Fruit fly (Drosophila melanogaster): ENCODE data around the gene abd-A.
A peak's percentile ranks its signal among the peaks of the same experiment; 100 is the strongest.

Gene abd-A

DNA sequence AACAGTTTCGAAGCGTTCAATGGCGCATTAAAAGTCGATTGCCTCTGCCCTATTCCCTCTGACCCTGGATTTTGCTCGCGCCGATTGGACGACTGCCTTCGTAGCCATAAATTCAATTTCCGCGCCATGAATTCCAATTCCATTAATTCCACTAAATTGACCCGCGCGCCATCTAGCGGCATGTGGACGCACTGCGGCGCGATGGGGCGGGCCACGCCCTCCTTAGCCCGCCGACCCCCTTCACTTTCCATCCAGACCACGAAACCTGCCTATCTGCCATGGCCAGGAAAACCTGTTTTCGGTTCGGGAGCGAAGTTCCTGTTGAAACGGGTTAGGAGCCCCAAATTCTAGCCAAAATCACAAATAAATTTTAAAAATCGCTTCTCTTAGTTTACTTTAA is 47.4 kb downstream of the abd-A start (continued):
- TF ChIP-seq CG10267 (tag; optimal IDR thresholded peaks at IDR 0.05) = no peak
- no peak for TF ChIP-seq CG34224 (GFP tag; IDR thresholded peaks at IDR 0.05; ENCODE audit: partially characterized antibody)
- TF ChIP-seq CG12071 (GFP tag; optimal IDR thresholded peaks at IDR 0.05) = no peak
- 0 out of 2 replicates have a peak, but pooled peaks have one; percentile 6 for TF ChIP-seq sisA (GFP tag; IDR thresholded peaks at IDR 0.05)
- no peak for TF ChIP-seq mam (GFP tag; optimal IDR thresholded peaks at IDR 0.05)
- TF ChIP-seq btn (GFP tag; optimal IDR thresholded peaks at IDR 0.05) = no peak
- no peak for TF ChIP-seq Taf1 (GFP tag; IDR thresholded peaks at IDR 0.05)
- no peak for TF ChIP-seq CG12659 (GFP tag; optimal IDR thresholded peaks at IDR 0.05)
- no peak for TF ChIP-seq emc (GFP tag; optimal IDR thresholded peaks at IDR 0.05)
- no peak for TF ChIP-seq salm (tag; optimal IDR thresholded peaks at IDR 0.05)
- TF ChIP-seq pita (GFP tag; optimal IDR thresholded peaks at IDR 0.05) = no peak
- no peak for TF ChIP-seq tx (GFP tag; optimal IDR thresholded peaks at IDR 0.05)
- no peak for TF ChIP-seq NfI (GFP tag; optimal IDR thresholded peaks at IDR 0.05)
- TF ChIP-seq bcd (GFP tag; optimal IDR thresholded peaks at IDR 0.05) = no peak
- no peak for TF ChIP-seq CG4820 (GFP tag; optimal IDR thresholded peaks at IDR 0.05)
- TF ChIP-seq CG8478 (optimal IDR thresholded peaks at IDR 0.05) = no peak
- TF ChIP-seq CG8765 (GFP tag; IDR thresholded peaks at IDR 0.05) = no peak
- TF ChIP-seq Ets97D (GFP tag; optimal IDR thresholded peaks at IDR 0.05) = no peak
- peak; percentile 20; the same call in 1 of the 2 replicates for TF ChIP-seq CkIIα-i1 (GFP tag; IDR thresholded peaks at IDR 0.05)
- no peak for TF ChIP-seq CG16813 (GFP tag; IDR thresholded peaks at IDR 0.05; ENCODE audit: partially characterized antibody)
- TF ChIP-seq cad (GFP tag; optimal IDR thresholded peaks at IDR 0.05) = no peak
- TF ChIP-seq Adf1 (GFP tag; IDR thresholded peaks at IDR 0.05) = no peak
- no peak for TF ChIP-seq bigmax (GFP tag; optimal IDR thresholded peaks at IDR 0.05)
- 0 out of 2 replicates have a peak, but pooled peaks have one; percentile 5 for TF ChIP-seq CG9932 (GFP tag; IDR thresholded peaks at IDR 0.05)
- TF ChIP-seq mld (GFP tag; IDR thresholded peaks at IDR 0.05; ENCODE audit: partially characterized antibody) = no peak
- TF ChIP-seq D (optimal IDR thresholded peaks at IDR 0.05) = no peak
- TF ChIP-seq D (GFP tag; optimal IDR thresholded peaks at IDR 0.05) = no peak
- no peak for TF ChIP-seq Sry-δ (GFP tag; optimal IDR thresholded peaks at IDR 0.05)
- no peak for TF ChIP-seq her (GFP tag; optimal IDR thresholded peaks at IDR 0.05)
- TF ChIP-seq hb (GFP tag; IDR thresholded peaks at IDR 0.05; ENCODE audit: partially characterized antibody) = no peak
- TF ChIP-seq CG14441 (GFP tag; IDR thresholded peaks at IDR 0.05) = no peak
- peak; percentile 37; the same call in 1 of the 2 replicates for TF ChIP-seq vvl (GFP tag; IDR thresholded peaks at IDR 0.05)
- no peak for TF ChIP-seq croc (GFP tag; conservative IDR thresholded peaks at IDR 0.05)
- peak; percentile 85 for TF ChIP-seq pfk (GFP tag; optimal IDR thresholded peaks at IDR 0.05)
- no peak for TF ChIP-seq grau (tag; optimal IDR thresholded peaks at IDR 0.05)
- TF ChIP-seq vnd (GFP tag; IDR thresholded peaks at IDR 0.05; ENCODE audit: partially characterized antibody) = no peak
- TF ChIP-seq ap (GFP tag; IDR thresholded peaks at IDR 0.05) = no peak
- no peak for TF ChIP-seq Hr78 (GFP tag; optimal IDR thresholded peaks at IDR 0.05)
- TF ChIP-seq CG8359 (GFP tag; optimal IDR thresholded peaks at IDR 0.05; ENCODE audit: borderline replicate concordance) = no peak
- no peak for TF ChIP-seq CG3281 (GFP tag; optimal IDR thresholded peaks at IDR 0.05)
- no peak for TF ChIP-seq kni (GFP tag; optimal IDR thresholded peaks at IDR 0.05)
- TF ChIP-seq HLH4C (GFP tag; IDR thresholded peaks at IDR 0.05; ENCODE audit: partially characterized antibody) = no peak
- TF ChIP-seq Jarid2 (GFP tag; optimal IDR thresholded peaks at IDR 0.05) = no peak
- no peak for TF ChIP-seq CG6654 (GFP tag; optimal IDR thresholded peaks at IDR 0.05)
- no peak for TF ChIP-seq zen2 (GFP tag; IDR thresholded peaks at IDR 0.05; ENCODE audit: partially characterized antibody)
- TF ChIP-seq CG3995 (GFP tag; optimal IDR thresholded peaks at IDR 0.05) = no peak
- TF ChIP-seq insv (GFP tag; optimal IDR thresholded peaks at IDR 0.05) = no peak
- peak; percentile 87 for TF ChIP-seq crol (GFP tag; IDR thresholded peaks at IDR 0.05)
- no peak for TF ChIP-seq CG17359 (tag; optimal IDR thresholded peaks at IDR 0.05)
- no peak for TF ChIP-seq stwl (tag; optimal IDR thresholded peaks at IDR 0.05)
- no peak for TF ChIP-seq stc (GFP tag; IDR thresholded peaks at IDR 0.05)
- TF ChIP-seq Doc2 (GFP tag; IDR thresholded peaks at IDR 0.05) = no peak
